Fruit fly (Drosophila melanogaster) ovary, adult (tissue): ENCODE measurements around the gene CG42688.
A peak's percentile ranks its signal among the peaks of the same experiment; 100 is the strongest.

Experiments
- CG17801 ChIP-seq: fragments of 200-800 bp; optimal IDR thresholded peaks from 2 replicates; lab custom pipeline; 2019; ENCODE audit warnings: missing biosample characterization, mild to moderate bottlenecking, missing genetic modification characterization, moderate library complexity; ENCODE audit not compliant: partially characterized antibody

CG42688 gene

DNA sequence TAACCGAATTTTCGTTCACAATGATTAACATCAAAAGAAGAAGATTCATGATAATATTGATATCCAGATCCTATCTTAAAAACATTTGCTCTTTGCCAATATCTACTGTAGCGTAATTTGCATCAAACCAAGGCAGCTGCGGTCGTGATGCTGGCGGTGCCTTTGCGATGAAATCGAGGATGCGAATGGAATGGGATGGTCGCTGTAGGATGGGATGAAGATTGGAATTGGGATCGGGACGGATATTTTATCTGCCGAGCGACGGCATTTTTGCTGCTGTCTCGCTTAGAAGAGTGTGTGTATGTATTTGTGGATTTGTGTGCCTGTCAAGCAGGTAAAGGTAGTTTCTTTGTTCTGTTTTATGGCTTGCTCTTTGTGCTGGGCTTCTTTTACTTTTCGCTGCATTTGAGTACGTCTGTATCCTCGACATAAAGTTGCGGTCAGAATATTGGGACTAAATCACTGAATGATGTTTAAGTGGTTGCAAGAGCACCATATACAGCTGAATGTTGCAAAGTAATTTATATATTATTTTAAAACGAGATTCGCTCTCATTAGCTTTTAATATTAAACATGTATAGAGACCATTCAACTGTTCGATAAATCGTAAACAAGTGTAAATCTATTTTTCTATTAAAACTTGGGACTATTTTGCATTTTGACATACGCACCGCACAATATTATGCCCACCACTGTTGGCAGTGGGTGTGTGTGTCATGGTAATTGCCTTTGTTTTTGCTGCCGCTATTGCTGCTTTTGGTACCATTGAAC, 20.1 kb downstream of the CG42688 start:
- TF ChIP-seq CG17801 (GFP tag; lab: Kevin White, UChicago): no peak

DNA sequence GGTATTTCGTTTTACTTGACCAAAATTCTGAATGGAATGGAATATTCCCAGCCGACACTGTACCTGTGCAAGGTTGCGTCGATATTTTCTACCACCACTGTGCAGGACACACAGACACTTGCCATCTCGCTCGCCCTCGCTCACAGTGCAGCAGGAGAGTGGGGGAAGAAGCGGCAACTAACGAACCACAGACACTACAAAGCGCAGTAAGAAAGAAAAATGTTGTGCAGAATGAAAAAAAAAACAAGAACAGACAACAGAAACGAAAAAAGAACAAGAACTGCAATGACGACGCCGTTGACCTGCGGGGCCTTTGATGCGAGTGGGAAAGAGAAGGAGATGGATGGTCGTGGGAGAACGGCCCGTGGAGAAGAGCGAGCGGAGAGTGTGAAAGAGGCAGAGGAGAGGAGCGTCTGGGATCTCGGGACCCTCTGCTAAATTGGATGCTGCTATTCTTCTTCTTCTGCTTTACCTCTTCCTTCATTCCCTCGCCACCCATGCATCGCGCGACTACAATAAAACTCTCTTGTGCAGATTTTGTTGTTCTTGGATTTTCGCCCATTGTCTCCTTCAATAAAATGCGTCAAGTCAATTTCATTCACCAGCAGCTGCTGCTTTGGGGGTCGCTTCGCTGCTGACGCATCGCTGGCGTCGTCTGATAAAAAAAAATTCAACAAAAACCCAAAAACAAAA, 21.2 kb downstream of the CG42688 start:
- no peak for TF ChIP-seq CG17801 (GFP tag; lab: Kevin White, UChicago)

DNA sequence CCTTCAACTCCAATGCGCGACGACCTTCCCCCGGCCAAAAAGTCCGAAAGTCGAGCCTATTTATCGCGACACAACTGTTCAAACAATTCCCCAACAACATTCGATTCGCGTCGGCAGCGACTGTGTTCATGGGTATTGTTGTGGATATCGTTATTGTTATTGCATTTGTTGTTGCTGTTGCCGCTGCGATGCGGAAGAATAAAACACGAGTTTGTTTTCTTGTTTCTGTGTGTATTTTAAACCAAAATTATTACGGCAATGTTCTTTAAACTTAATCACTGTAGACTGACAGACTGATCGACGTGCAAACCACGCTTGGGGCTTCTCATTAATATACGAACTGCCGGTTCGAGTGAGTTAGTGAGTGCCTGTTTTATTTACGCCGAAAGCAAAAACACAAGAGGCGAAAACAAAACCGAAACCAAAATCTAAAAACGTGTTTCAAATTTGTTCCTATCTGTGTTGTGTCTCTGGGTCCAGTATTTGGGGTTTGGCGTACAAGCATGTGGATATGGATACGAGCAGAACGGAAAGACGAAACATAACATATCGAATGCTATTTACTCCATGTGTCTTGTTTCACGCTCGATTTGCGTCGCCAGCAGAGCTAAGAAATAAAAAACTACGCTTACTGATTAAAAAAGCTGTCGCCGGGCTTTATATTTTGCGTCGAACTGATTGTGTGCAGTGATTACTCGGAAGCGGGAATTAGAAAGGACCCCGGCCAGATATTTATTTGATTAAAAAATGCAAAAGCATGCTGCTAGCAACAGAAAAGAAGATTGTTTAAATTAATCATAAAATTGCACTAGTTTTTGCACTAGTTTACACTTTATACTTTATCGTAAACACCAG, 22.8 kb downstream of the CG42688 start:
- TF ChIP-seq CG17801 (GFP tag; lab: Kevin White, UChicago): no peak

dm6 chr2L:19158679-19159551, 23.7 kb downstream of the CG42688 start:
- no peak for TF ChIP-seq CG17801 (GFP tag; lab: Kevin White, UChicago)

DNA sequence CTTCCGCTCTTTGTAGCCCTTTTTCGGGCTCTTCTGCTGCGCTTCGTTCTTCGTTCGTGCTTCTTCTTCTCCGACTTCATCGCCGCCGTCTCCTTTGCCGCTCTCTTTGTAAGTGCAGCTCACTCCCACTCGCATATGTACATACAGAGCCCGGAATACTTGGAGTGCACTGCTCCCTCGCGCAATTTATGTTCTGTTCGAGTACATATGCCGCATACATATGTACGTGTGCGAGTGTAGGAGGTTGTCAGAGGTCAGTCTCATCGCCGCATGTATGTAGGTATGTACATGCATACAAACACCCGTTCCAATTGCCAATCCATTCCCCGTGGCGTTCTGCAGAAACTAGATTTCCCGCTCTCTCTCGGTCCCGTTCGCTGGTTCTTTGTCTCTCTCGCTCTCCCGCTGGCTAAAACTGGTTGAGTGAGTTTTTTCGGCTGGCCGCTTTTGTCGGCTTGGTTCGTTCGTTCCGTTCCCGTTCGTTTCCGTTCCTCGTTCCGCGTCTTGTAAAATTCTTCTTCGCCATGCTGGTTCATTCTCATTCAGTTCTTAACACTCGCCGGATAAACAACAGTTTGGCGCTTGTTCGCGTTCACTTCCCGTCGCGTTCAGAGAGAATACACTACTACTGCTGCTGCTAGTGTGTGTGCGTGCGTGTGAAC, 24.5 kb downstream of the CG42688 start:
- TF ChIP-seq CG17801 (GFP tag; lab: Kevin White, UChicago): peak; percentile 79

dm6 chr2L:19156737-19157287, 25.8 kb downstream of the CG42688 start:
- peak; percentile 11 for TF ChIP-seq CG17801 (GFP tag; lab: Kevin White, UChicago)

DNA sequence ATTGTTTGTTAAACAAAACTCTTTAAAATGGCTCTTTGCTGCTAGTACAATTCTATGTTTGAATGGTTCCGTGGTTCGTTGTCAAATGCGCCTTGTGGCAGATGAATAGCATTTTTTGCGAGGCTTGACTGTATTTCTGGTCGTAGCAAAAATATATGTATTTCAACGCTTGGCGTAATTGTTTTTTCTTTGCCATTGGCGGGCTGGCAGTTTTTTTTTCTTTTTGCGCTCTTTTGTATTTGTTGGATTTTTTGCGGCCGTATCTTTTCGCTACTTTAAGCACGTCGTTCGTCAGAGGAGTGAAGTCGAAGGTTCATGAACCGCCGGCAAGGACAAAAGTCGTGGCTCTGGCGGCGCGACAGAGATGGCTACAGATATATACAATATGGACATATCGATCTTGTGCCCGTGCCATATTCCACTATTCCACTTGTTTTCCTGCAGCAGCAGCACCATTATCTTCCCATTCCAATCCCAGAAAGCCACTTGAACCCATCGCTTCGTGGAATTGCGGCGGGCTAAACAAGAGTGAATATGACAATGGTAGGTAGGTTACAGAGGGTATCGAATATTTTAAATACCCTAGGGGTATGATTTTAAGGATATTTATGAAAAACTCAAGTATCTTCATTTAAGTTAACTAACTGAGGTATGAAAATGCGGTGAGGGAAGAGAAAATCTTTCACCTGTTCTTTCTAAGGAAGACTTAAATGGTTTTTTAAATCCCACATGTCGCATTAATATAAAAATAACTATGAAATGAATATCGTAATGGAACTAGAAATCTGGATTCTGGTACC, 26.5 kb downstream of the CG42688 start:
- peak; percentile 61 for TF ChIP-seq CG17801 (GFP tag; lab: Kevin White, UChicago)

DNA sequence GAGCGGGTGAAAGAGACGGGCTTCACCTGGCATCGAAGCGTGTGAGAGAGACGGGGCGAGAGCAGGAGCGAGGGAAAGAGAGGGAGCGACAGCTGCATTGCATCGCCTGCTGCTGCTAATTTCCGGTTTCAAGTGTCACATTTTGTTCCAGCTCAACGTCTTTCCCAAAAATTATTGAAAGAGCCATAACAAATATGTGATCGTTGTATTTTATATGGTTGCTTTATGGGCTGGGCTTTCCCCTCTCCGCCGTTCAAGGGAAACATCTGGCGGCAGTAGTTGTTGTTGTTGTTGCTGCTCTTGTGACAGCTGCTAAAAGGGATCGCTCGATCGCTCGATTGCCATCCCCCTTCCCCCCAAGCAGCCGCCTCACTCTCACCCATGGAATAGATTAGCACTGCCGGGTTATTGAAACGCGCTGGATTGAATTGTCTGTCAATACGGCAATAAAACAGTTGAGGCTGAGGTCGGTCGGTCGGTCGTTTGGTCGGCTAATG, 27.7 kb downstream of the CG42688 start:
- no peak for TF ChIP-seq CG17801 (GFP tag; lab: Kevin White, UChicago)

DNA sequence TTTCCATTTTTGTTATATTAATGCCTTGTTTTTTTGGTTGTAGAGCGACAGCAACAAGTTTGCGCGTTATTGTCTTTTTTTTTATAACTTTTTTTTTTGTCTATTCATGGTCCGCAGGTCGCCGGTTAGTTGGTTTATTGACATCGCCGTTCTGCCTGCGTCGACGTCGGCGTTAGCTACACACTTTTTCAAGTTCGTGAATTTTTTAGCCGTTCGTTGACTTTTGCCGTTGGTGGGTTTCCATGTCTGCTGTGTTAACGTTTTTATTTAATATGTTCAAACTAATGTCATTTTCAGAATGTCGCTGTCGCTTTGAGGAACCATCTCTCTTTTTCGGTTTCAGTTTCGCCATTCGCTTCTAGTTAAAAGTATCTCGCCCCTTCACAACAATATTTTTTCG, 36.0 kb downstream of the CG42688 start:
- TF ChIP-seq CG17801 (GFP tag; lab: Kevin White, UChicago): no peak

dm6 chr2L:19146047-19146446, 36.6 kb downstream of the CG42688 start:
- no peak for TF ChIP-seq CG17801 (GFP tag; lab: Kevin White, UChicago)

DNA sequence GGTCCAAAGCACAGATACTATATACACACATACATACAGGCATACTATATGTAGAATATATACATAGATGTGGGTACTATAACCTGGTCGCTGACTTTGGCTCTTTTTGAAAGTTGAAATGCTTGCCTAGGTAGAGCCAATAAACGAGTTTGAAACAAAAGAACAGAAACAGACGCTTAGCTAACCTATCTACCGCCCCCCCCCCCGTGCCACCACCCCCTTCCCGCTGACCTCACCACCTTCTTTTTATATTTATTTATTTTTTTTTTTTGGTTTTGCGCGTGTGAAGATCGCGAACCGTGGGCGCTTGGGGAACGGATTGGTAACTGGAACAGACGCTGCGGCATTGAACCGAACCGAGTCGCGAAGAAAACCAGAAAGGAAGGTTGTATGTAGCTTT, 38.5 kb downstream of the CG42688 start:
- TF ChIP-seq CG17801 (GFP tag; lab: Kevin White, UChicago): no peak

DNA sequence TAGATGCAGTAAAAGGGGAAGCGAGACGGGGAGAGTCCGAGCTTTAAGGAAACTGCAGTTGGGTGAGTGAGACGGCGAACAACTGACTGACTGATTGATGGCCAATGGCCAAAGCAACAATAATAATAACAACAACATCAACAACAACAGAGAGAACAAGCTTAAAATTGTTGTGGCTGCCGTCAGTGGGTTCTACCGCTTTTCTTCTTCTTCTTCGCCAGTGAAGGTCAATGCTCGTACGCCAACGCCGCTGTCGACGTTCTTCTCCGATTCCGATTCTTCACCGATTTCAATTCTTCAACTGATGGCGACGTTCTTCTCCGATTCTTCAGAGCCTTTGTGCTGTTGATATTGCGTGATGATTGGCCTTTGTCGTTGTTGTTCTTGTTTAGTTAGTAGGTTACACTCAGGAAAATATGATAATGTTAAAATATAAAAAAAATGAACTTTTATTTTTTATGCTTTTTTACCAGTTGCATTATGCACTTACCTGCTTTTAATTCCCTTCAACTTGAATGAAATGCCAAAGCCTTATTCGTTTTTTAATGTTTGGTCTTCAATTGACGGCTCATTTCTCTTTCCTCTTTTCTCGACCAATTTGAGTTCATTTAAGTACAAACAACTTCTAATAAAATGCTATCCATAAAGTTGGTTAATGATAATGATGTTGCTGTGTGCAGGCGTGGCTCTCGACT, 40.3 kb downstream of the CG42688 start:
- TF ChIP-seq CG17801 (GFP tag; lab: Kevin White, UChicago): no peak
